Worm (Caenorhabditis elegans) whole organism, L3 larva: ENCODE measurements around the gene C16A3.2.

Source experiments
- ZK546.5 ChIP-seq: sonication (generic microtip); optimal IDR thresholded peaks from 2 replicates; lab custom pipeline; 2017; ENCODE audit warnings: missing biosample characterization, missing genetic modification characterization
- aly-2 ChIP-seq: fragments of 150-350 bp; optimal IDR thresholded peaks from 2 replicates; lab custom pipeline; 2014; ENCODE audit warnings: missing biosample characterization, missing genetic modification characterization
- ama-1 ChIP-seq: fragments of 150-350 bp; optimal IDR thresholded peaks from 2 replicates; lab custom pipeline; 2018
- ceh-16 ChIP-seq: sonication (generic microtip); optimal IDR thresholded peaks from 2 replicates; lab custom pipeline; 2017; ENCODE audit warnings: missing biosample characterization, missing genetic modification characterization
- ceh-82 ChIP-seq: fragments of 150-350 bp; optimal IDR thresholded peaks from 2 replicates; lab custom pipeline; 2014; ENCODE audit warnings: missing biosample characterization, missing genetic modification characterization
- ceh-9 ChIP-seq: sonication (generic microtip); optimal IDR thresholded peaks from 2 replicates; lab custom pipeline; 2018; ENCODE audit warnings: missing biosample characterization, missing genetic modification characterization
- daf-12 ChIP-seq: fragments of 150-350 bp; optimal IDR thresholded peaks from 2 replicates; lab custom pipeline; 2014; ENCODE audit warnings: missing biosample characterization, missing genetic modification reagents, missing genetic modification characterization
- egl-5 ChIP-seq: fragments of 150-350 bp; optimal IDR thresholded peaks from 2 replicates; lab custom pipeline; 2017; ENCODE audit warnings: missing biosample characterization, missing genetic modification reagents, missing genetic modification characterization, inconsistent platforms
- elt-2 ChIP-seq: sonication (generic microtip); optimal IDR thresholded peaks from 2 replicates; lab custom pipeline; 2016; ENCODE audit warnings: missing genetic modification reagents, mild to moderate bottlenecking, missing genetic modification characterization, missing compliant biosample characterization
- elt-3 ChIP-seq, 3 experiments: fragments of 150-350 bp in 1 of 3; sonication (generic microtip) in 2 of 3; optimal IDR thresholded peaks; 2 replicates in 2 of 3; 4 replicates in 1 of 3; lab custom pipeline; 2014 to 2017; ENCODE audit warnings: missing biosample characterization in 3 of 3, missing genetic modification characterization in 3 of 3
- eor-1 ChIP-seq, 2 experiments: fragments of 150-350 bp; optimal IDR thresholded peaks; 2 replicates each; lab custom pipeline; 2014 to 2018; ENCODE audit warnings: missing biosample characterization in 2 of 2, missing genetic modification characterization in 2 of 2
- fkh-10 ChIP-seq: sonication (generic microtip); optimal IDR thresholded peaks from 2 replicates; lab custom pipeline; 2017; ENCODE audit warnings: missing biosample characterization, missing genetic modification reagents, missing genetic modification characterization
- fos-1 ChIP-seq: fragments of 150-350 bp; optimal IDR thresholded peaks from 2 replicates; lab custom pipeline; 2014; ENCODE audit warnings: missing biosample characterization, missing genetic modification characterization
- hmg-11 ChIP-seq: sonication (generic microtip); optimal IDR thresholded peaks from 2 replicates; lab custom pipeline; 2016; ENCODE audit warnings: missing genetic modification characterization, missing compliant biosample characterization
- jun-1 ChIP-seq: fragments of 150-350 bp; optimal IDR thresholded peaks from 2 replicates; lab custom pipeline; 2014; ENCODE audit warnings: missing biosample characterization, missing genetic modification reagents, missing genetic modification characterization
- lin-15B ChIP-seq: fragments of 150-350 bp; optimal IDR thresholded peaks from 2 replicates; lab custom pipeline; 2014; ENCODE audit warnings: missing biosample characterization, missing genetic modification characterization
- lin-39 ChIP-seq: fragments of 150-350 bp; optimal IDR thresholded peaks from 2 replicates; lab custom pipeline; 2018; ENCODE audit warnings: missing biosample characterization, missing genetic modification reagents, missing genetic modification characterization
- mml-1 ChIP-seq: fragments of 150-350 bp; sonication (generic microtip); optimal IDR thresholded peaks from 3 replicates; lab custom pipeline; 2014; ENCODE audit warnings: missing biosample characterization, missing genetic modification characterization
- nfya-1 ChIP-seq: sonication (generic microtip); optimal IDR thresholded peaks from 2 replicates; lab custom pipeline; 2017; ENCODE audit warnings: missing genetic modification characterization, mild to moderate bottlenecking, missing compliant biosample characterization, antibody characterized with exemption, moderate library complexity; ENCODE audit not compliant: insufficient read depth
- nhr-11 ChIP-seq: fragments of 150-350 bp; optimal IDR thresholded peaks from 2 replicates; lab custom pipeline; 2014; ENCODE audit warnings: missing biosample characterization, missing genetic modification characterization
- nhr-12 ChIP-seq: fragments of 150-350 bp; optimal IDR thresholded peaks from 2 replicates; lab custom pipeline; 2014; ENCODE audit warnings: missing biosample characterization, missing genetic modification characterization
- nhr-23 ChIP-seq: fragments of 150-350 bp; optimal IDR thresholded peaks from 2 replicates; lab custom pipeline; 2014; ENCODE audit warnings: missing biosample characterization, missing genetic modification reagents, missing genetic modification characterization
- nhr-237 ChIP-seq: fragments of 150-350 bp; optimal IDR thresholded peaks from 2 replicates; lab custom pipeline; 2014; ENCODE audit warnings: missing biosample characterization, missing genetic modification characterization
- nhr-25 ChIP-seq: sonication (generic microtip); optimal IDR thresholded peaks from 2 replicates; lab custom pipeline; 2017; ENCODE audit warnings: missing biosample characterization, missing genetic modification characterization
- nhr-28 ChIP-seq: fragments of 150-350 bp; optimal IDR thresholded peaks from 2 replicates; lab custom pipeline; 2014; ENCODE audit warnings: missing biosample characterization, missing genetic modification characterization
- nhr-43 ChIP-seq: sonication (generic microtip); optimal IDR thresholded peaks from 2 replicates; lab custom pipeline; 2016; ENCODE audit warnings: mild to moderate bottlenecking, missing genetic modification characterization, missing compliant biosample characterization; ENCODE audit not compliant: poor library complexity, severe bottlenecking
- nhr-67 ChIP-seq: fragments of 150-350 bp; optimal IDR thresholded peaks from 2 replicates; lab custom pipeline; 2014; ENCODE audit warnings: missing biosample characterization, missing genetic modification characterization
- nhr-76 ChIP-seq: fragments of 150-350 bp; sonication (generic microtip); optimal IDR thresholded peaks from 5 replicates; lab custom pipeline; 2014; ENCODE audit warnings: missing biosample characterization, missing genetic modification characterization
- nhr-77 ChIP-seq: fragments of 150-350 bp; optimal IDR thresholded peaks from 2 replicates; lab custom pipeline; 2014; ENCODE audit warnings: missing biosample characterization, missing genetic modification characterization
- pha-4 ChIP-seq: fragments of 150-350 bp; optimal IDR thresholded peaks from 2 replicates; lab custom pipeline; 2014; ENCODE audit warnings: missing biosample characterization, missing genetic modification reagents, missing genetic modification characterization
- pqm-1 ChIP-seq: fragments of 150-350 bp; optimal IDR thresholded peaks from 2 replicates; lab custom pipeline; 2017; ENCODE audit warnings: missing biosample characterization, missing genetic modification characterization, inconsistent platforms
- sea-2 ChIP-seq: fragments of 150-350 bp; sonication (generic microtip); optimal IDR thresholded peaks from 4 replicates; lab custom pipeline; 2014; ENCODE audit warnings: missing biosample characterization, missing genetic modification reagents, missing genetic modification characterization
- skn-1 ChIP-seq: fragments of 150-350 bp; optimal IDR thresholded peaks from 2 replicates; lab custom pipeline; 2014; ENCODE audit warnings: missing biosample characterization, missing genetic modification characterization
- snpc-4 ChIP-seq: fragments of 150-350 bp; optimal IDR thresholded peaks from 2 replicates; lab custom pipeline; 2014; ENCODE audit warnings: missing biosample characterization, missing genetic modification characterization
- tbx-2 ChIP-seq: sonication (generic microtip); optimal IDR thresholded peaks from 2 replicates; lab custom pipeline; 2016; ENCODE audit warnings: mild to moderate bottlenecking, missing genetic modification characterization, missing compliant biosample characterization
- unc-39 ChIP-seq: sonication (generic microtip); optimal IDR thresholded peaks from 4 replicates; lab custom pipeline; 2017; ENCODE audit warnings: missing biosample characterization, missing genetic modification characterization
- unc-62 ChIP-seq: fragments of 150-350 bp; sonication (generic microtip); optimal IDR thresholded peaks from 4 replicates; lab custom pipeline; 2014; ENCODE audit warnings: missing biosample characterization, missing genetic modification reagents, missing genetic modification characterization
- zag-1 ChIP-seq: fragments of 150-350 bp; optimal IDR thresholded peaks from 2 replicates; lab custom pipeline; 2014; ENCODE audit warnings: missing biosample characterization, missing genetic modification characterization
- ztf-11 ChIP-seq: fragments of 150-350 bp; optimal IDR thresholded peaks from 2 replicates; lab custom pipeline; 2014; ENCODE audit warnings: missing biosample characterization, missing genetic modification characterization

The C16A3.2 gene

ce11 chrIII:6389533-6389932 is at the start of gene C16A3.2:
Gene C16A3.2, plus strand, starts transcription at chrIII:6389833.
- TF ChIP-seq tbx-2 (tag; lab: Kevin White, UChicago) (no peak), nhr-43 (tag; lab: Kevin White, UChicago) (no peak), nhr-23 (tag; lab: Kevin White, UChicago) (no peak), ceh-9 (tag; lab: Kevin White, UChicago) (no peak), pqm-1 (tag; lab: Kevin White, UChicago) (no peak), fos-1 (tag; lab: Kevin White, UChicago) (no peak), eor-1 (tag; optimal IDR thresholded peaks at IDR 0.05; lab: Kevin White, UChicago) (no peak), snpc-4 (tag; lab: Kevin White, UChicago) (no peak), jun-1 (tag; lab: Kevin White, UChicago) (no peak), nhr-237 (tag; lab: Kevin White, UChicago) (no peak), ceh-16 (no peak), ceh-82 (tag; lab: Kevin White, UChicago) (no peak), mml-1 (tag; lab: Kevin White, UChicago) (no peak), sea-2 (GFP tag; lab: Kevin White, UChicago) (no peak), nhr-12 (tag; lab: Kevin White, UChicago) (no peak)

DNA sequence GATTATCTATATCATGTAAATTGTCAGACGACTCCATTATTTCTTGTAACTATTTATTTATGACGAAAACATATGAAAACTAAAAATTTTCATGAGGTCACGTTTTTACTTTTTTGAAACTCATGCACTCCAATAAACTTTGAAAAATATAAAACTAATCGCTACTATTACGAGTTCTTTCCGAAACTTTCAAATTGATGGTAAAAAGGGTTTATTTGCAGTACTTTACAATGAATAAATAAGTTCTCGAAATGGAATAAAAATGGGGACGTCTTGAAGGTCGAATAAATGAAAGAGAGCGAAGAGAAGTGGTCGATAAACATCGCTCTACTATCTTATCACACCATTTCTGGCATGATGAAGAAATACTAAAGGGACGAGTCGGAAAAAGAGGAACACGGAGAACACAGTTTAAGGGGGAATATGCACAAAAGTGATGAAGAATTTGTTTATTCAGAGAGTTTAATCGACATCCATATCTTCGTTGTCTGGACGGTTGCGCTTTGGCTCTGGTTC is 49.7 kb upstream of the C16A3.2 start, which contains the start of gene let-767:
Gene let-767, minus strand, starts transcription at position 51 of the 516 bp plus-strand sequence.
- TF ChIP-seq mml-1 (tag; lab: Kevin White, UChicago), result no peak
- peak; percentile 29 for TF ChIP-seq elt-2 (tag; lab: Kevin White, UChicago)
- peak; percentile 15 for TF ChIP-seq nhr-23 (tag; lab: Kevin White, UChicago)
- no peak for TF ChIP-seq daf-12 (tag; lab: Kevin White, UChicago)
- no peak for TF ChIP-seq zag-1 (tag; lab: Kevin White, UChicago)
- no peak for TF ChIP-seq nfya-1
- TF ChIP-seq elt-3 (tag; optimal IDR thresholded peaks at IDR 0.05; lab: Kevin White, UChicago), result peak in 1 of 3 experiments; percentile 89

- TF ChIP-seq egl-5 (tag; lab: Kevin White, UChicago), result no peak
- no peak for TF ChIP-seq eor-1 (tag; optimal IDR thresholded peaks at IDR 0.05; lab: Kevin White, UChicago)
- TF ChIP-seq unc-62 (GFP tag; lab: Kevin White, UChicago), result no peak
- TF ChIP-seq lin-39, result no peak
- TF ChIP-seq nhr-11 (tag; lab: Kevin White, UChicago), result no peak
- TF ChIP-seq tbx-2 (tag; lab: Kevin White, UChicago), result no peak
- TF ChIP-seq nhr-77, result no peak
- TF ChIP-seq ZK546.5 (tag; lab: Kevin White, UChicago), result no peak
- no peak for TF ChIP-seq ceh-16
- peak; percentile 46 for TF ChIP-seq lin-15B (tag; lab: Kevin White, UChicago)
- peak; percentile 53 for TF ChIP-seq nhr-23 (tag; lab: Kevin White, UChicago)
- peak; percentile 98 for TF ChIP-seq skn-1 (tag; lab: Kevin White, UChicago)
- TF ChIP-seq snpc-4 (tag; lab: Kevin White, UChicago), result peak; percentile 28
- no peak for TF ChIP-seq aly-2 (tag; lab: Kevin White, UChicago)
- TF ChIP-seq pqm-1 (tag; lab: Kevin White, UChicago), result no peak
- peak; percentile 15 for TF ChIP-seq elt-2 (tag; lab: Kevin White, UChicago)
- TF ChIP-seq unc-39 (tag; lab: Kevin White, UChicago), result no peak
- TF ChIP-seq ceh-82 (tag; lab: Kevin White, UChicago), result no peak
- no peak for TF ChIP-seq nhr-67 (tag; lab: Kevin White, UChicago)
- TF ChIP-seq nhr-43 (tag; lab: Kevin White, UChicago), result no peak
- peak; percentile 78 for TF ChIP-seq pha-4 (tag; lab: Kevin White, UChicago)
- TF ChIP-seq nfya-1, result peak; percentile 87
- no peak for TF ChIP-seq mml-1 (tag; lab: Kevin White, UChicago)
- TF ChIP-seq ztf-11, result no peak
- peak; percentile 0 for TF ChIP-seq ama-1 (lab: Kevin White, UChicago)
- TF ChIP-seq nhr-76 (tag; lab: Kevin White, UChicago), result no peak
- TF ChIP-seq ceh-9 (tag; lab: Kevin White, UChicago), result no peak
- peak; percentile 42 for TF ChIP-seq hmg-11 (tag; lab: Kevin White, UChicago)
- no peak for TF ChIP-seq nhr-28
- no peak for TF ChIP-seq fkh-10 (GFP tag; lab: Kevin White, UChicago)
- peak; percentile 21 for TF ChIP-seq nhr-25 (tag; lab: Kevin White, UChicago)
- TF ChIP-seq sea-2 (GFP tag; lab: Kevin White, UChicago), result no peak
- TF ChIP-seq daf-12 (tag; lab: Kevin White, UChicago), result no peak
- no peak for TF ChIP-seq nhr-237 (tag; lab: Kevin White, UChicago)
Observed at ce11 chrIII:6341878-6342453, 47.7 kb upstream of the C16A3.2 start, which contains the start of gene rpn-13. Gene rpn-13, minus strand, starts transcription at chrIII:6341928.
